Fruit fly (Drosophila melanogaster) whole organism: ENCODE results near the gene CG14207.

Experiments used
- Dll ChIP-seq: fragments of >200 bp; optimal IDR thresholded peaks from 2 replicates; lab custom pipeline; 2017
- EcR ChIP-seq, 2 experiments: fragments of >200 bp; optimal IDR thresholded peaks; 2 replicates each; lab custom pipeline; 2017; ENCODE audit warnings: missing biosample characterization in 2 of 2, missing genetic modification characterization in 2 of 2, missing genetic modification reagents in 2 of 2
- psq ChIP-seq: fragments of >200 bp; optimal IDR thresholded peaks from 2 replicates; lab custom pipeline; 2017
- usp ChIP-seq: fragments of >200 bp; optimal IDR thresholded peaks from 2 replicates; lab custom pipeline; 2017; ENCODE audit warnings: missing biosample characterization, missing genetic modification characterization, mixed read lengths

DNA sequence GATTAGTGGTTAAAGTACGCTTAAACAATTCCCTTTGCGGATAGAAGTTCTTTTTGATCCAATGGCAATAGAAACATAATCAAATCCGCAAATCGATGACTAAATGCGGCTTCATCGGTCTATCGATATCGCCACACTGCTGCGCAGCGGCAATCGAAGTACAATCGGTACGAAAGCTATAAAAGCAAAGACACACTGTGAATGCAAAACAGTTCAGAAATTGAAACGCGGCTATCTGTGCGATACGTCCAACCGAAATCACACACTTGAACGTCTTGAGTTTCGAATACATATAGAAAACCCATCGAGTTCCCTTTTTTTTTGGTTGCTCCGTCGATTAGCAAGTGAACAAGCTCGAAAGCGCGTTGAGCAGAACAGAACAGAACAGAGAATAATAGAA lies at the start of gene CG14207:
- TF ChIP-seq usp (GFP tag; lab: Kevin White, UChicago), result no peak
- TF ChIP-seq Dll (lab: Kevin White, UChicago), result no peak
- no peak for TF ChIP-seq psq (lab: Kevin White, UChicago)
- no peak for TF ChIP-seq EcR (GFP tag; optimal IDR thresholded peaks at IDR 0.05; lab: Kevin White, UChicago)
